Worm (Caenorhabditis elegans): ENCODE data around the gene spcs-2.
A peak's percentile ranks its signal among the peaks of the same experiment; 100 is the strongest.

The spcs-2 gene

DNA sequence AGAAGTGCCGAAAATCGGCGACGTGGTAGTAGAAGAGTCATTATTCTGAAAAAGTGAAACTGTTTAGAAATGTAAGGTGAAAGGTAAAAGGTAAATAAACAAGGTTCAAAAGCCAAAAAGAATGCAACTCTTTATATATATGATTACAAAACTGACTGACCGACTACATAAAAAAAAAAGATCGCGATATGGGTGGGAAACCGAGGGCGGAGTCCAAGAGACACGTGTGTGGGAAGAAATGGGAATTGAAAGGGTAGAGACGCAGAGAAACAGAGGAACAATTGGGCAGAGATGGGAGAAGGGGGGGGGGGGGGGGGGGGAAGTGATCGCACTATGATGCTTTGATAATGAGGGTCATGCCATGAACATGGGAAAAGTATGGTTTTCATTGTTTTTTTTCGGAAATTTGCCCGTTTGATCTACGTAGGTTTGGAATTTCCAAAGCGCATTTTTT lies 35.9 kb upstream of the spcs-2 start, which contains the start of gene Y37D8A.4 (continued):
- TF ChIP-seq lin-54 (GFP tag; optimal IDR thresholded peaks at IDR 0.05) (peak; percentile 23), mxl-1 (tag; optimal IDR thresholded peaks at IDR 0.05) (no peak), egrh-3 (GFP tag; IDR thresholded peaks at IDR 0.05) (peak; percentile 93)

DNA sequence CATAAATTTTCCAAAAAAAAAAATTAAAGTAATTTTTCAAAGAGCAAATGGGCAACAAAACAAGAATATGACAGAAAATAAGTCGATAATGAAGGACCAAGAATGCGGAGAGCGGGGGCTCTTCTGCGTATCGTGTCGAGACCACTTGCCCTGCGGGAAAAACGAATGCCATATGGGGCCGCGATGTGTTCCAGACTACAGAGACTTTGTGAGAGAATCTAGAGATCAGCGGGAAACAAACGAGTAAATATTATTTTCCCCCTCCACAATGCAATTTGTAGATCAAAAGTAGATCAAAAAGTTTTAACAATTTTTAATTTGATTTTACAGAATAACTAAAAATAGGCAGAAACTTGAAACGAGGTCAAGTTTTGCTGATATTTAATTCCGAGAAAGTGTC lies 34.6 kb upstream of the spcs-2 start:
- TF ChIP-seq B0336.3 (GFP tag; IDR thresholded peaks at IDR 0.05) (no peak), ekl-4 (GFP tag; IDR thresholded peaks at IDR 0.05) (no peak), efl-1 (GFP tag; optimal IDR thresholded peaks at IDR 0.05) (peak; percentile 50), madf-6 (GFP tag; IDR thresholded peaks at IDR 0.05) (peak; percentile 52; the same call in 1 of the 2 replicates), cebp-1 (GFP tag; IDR thresholded peaks at IDR 0.05) (no peak), cebp-1 (tag; optimal IDR thresholded peaks at IDR 0.05) (no peak), tlf-1 (GFP tag; optimal IDR thresholded peaks at IDR 0.05) (no peak), hrde-1 (tag; optimal IDR thresholded peaks at IDR 0.05; ENCODE audit: borderline replicate concordance) (no peak), ztf-22 (GFP tag; optimal IDR thresholded peaks at IDR 0.05) (no peak), zim-3 (tag; optimal IDR thresholded peaks at IDR 0.05) (no peak), hlh-12 (tag; optimal IDR thresholded peaks at IDR 0.05) (no peak), ceh-40 (GFP tag; IDR thresholded peaks at IDR 0.05) (no peak), egl-44 (GFP tag; IDR thresholded peaks at IDR 0.05) (no peak), F22D6.2 (tag; optimal IDR thresholded peaks at IDR 0.05) (no peak), ztf-3 (GFP tag; optimal IDR thresholded peaks at IDR 0.05) (no peak), ztf-25 (GFP tag; IDR thresholded peaks at IDR 0.05) (no peak), ama-1 (optimal IDR thresholded peaks at IDR 0.05) (no peak), ama-1 (GFP tag; optimal IDR thresholded peaks at IDR 0.05) (no peak), pbrm-1 (GFP tag; IDR thresholded peaks at IDR 0.05) (no peak), madf-8 (GFP tag; conservative IDR thresholded peaks at IDR 0.05) (0 out of 2 replicates have a peak, but pooled peaks have one; percentile 11), F57A8.1 (GFP tag; optimal IDR thresholded peaks at IDR 0.05) (no peak), F10E7.11 (tag; optimal IDR thresholded peaks at IDR 0.05) (no peak), pha-4 (tag; optimal IDR thresholded peaks at IDR 0.05) (no peak), hmg-1.2 (GFP tag; IDR thresholded peaks at IDR 0.05) (no peak), cebp-2 (GFP tag; IDR thresholded peaks at IDR 0.05) (no peak), bed-2 (GFP tag; IDR thresholded peaks at IDR 0.05) (no peak), gei-17 (GFP tag; optimal IDR thresholded peaks at IDR 0.05) (no peak), hlh-26 (GFP tag; conservative IDR thresholded peaks at IDR 0.05) (no peak), B0019.2 (GFP tag; conservative IDR thresholded peaks at IDR 0.05) (no peak), aptf-2 (GFP tag; conservative IDR thresholded peaks at IDR 0.05) (peak; percentile 88), fkh-3 (tag; optimal IDR thresholded peaks at IDR 0.05) (no peak)

DNA sequence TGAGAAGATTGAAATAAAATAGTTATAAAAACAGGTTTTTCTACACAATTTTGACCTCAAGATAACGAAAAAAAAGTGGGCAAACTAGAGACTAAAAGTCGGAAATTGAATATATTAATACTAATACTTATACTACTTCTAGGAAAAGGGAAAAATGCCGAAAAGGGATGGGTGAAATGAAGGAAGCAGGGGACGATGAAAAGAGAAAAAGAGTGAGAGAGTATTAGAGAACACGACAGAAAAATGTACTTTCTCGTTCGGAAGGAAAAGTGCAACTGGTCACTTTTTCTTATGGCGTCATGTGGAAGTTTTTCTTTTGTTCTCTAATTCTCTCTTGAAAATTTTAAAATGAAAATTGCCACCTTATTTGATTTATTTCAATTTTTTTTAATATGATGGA lies 33.5 kb upstream of the spcs-2 start:
- TF ChIP-seq sea-2 (GFP tag; IDR thresholded peaks at IDR 0.05) (no peak), ztf-6 (GFP tag; IDR thresholded peaks at IDR 0.05) (no peak), ets-4 (GFP tag; optimal IDR thresholded peaks at IDR 0.05) (no peak), tbp1 (GFP tag; optimal IDR thresholded peaks at IDR 0.05) (no peak), ztf-26 (tag; optimal IDR thresholded peaks at IDR 0.05) (peak; percentile 0), lin-26 (GFP tag; IDR thresholded peaks at IDR 0.05) (no peak), somi-1 (GFP tag; optimal IDR thresholded peaks at IDR 0.05) (peak; percentile 51), B0261.1 (tag; optimal IDR thresholded peaks at IDR 0.05) (no peak), B0019.2 (GFP tag; conservative IDR thresholded peaks at IDR 0.05) (no peak), cebp-1 (GFP tag; IDR thresholded peaks at IDR 0.05) (no peak), cebp-1 (tag; optimal IDR thresholded peaks at IDR 0.05) (peak; percentile 21), nhr-80 (tag; optimal IDR thresholded peaks at IDR 0.05) (peak; percentile 27), egrh-3 (GFP tag; IDR thresholded peaks at IDR 0.05) (no peak), tbx-9 (tag; optimal IDR thresholded peaks at IDR 0.05; ENCODE audit: borderline replicate concordance) (no peak), C06A6.2 (GFP tag; conservative IDR thresholded peaks at IDR 0.05) (no peak), dpl-1 (GFP tag; optimal IDR thresholded peaks at IDR 0.05) (no peak), lin-40 (tag; optimal IDR thresholded peaks at IDR 0.05) (peak; percentile 70), efl-1 (GFP tag; optimal IDR thresholded peaks at IDR 0.05) (no peak), sdz-38 (tag; optimal IDR thresholded peaks at IDR 0.05) (no peak), F22D6.2 (tag; optimal IDR thresholded peaks at IDR 0.05) (no peak), mel-28 (tag; optimal IDR thresholded peaks at IDR 0.05; ENCODE audit: borderline replicate concordance) (no peak), hmg-1.2 (GFP tag; IDR thresholded peaks at IDR 0.05) (peak; percentile 27; the same call in 1 of the 2 replicates), gei-17 (GFP tag; optimal IDR thresholded peaks at IDR 0.05) (no peak)
